Worm (Caenorhabditis elegans): Measurements from ENCODE around the gene glb-5.

- TF ChIP-seq lin-13 (GFP tag; optimal IDR thresholded peaks at IDR 0.05) (no peak), elt-3 (tag; optimal IDR thresholded peaks at IDR 0.05) (no peak), ama-1 (optimal IDR thresholded peaks at IDR 0.05) (no peak), unc-62 (GFP tag; optimal IDR thresholded peaks at IDR 0.05) (no peak)
Measured at ce11 chrV:5606255-5606654, 47.6 kb downstream of the glb-5 start, which contains the start of gene CD4.1.

All from whole organism, L2 larva.